Fruit fly (Drosophila melanogaster) whole organism, embryonic: ENCODE measurements around the gene CG14286.

Experiments
- Abd-B ChIP-seq: fragments of 200-800 bp; sonication (Bioruptor generic); optimal IDR thresholded peaks from 2 replicates; lab custom pipeline; 2018; ENCODE audit warnings: missing biosample characterization, mild to moderate bottlenecking, missing genetic modification characterization, moderate library complexity
- Adf1 ChIP-seq: fragments of 200-800 bp; sonication (Bioruptor generic); IDR thresholded peaks from 2 replicates; pipeline ENCODE4 v1.3.6; 2022; ENCODE audit warnings: missing biosample characterization, missing genetic modification characterization
- Awh ChIP-seq: fragments of 200-800 bp; sonication (Bioruptor generic); IDR thresholded peaks from 2 replicates; pipeline ENCODE4, ENCODE4 v1.3.6; 2022; ENCODE audit warnings: missing biosample characterization, missing genetic modification characterization
- CG10209 ChIP-seq: fragments of 200-800 bp; sonication (Bioruptor generic); optimal IDR thresholded peaks from 3 replicates; lab custom pipeline; 2017; ENCODE audit warnings: missing biosample characterization, mild to moderate bottlenecking, missing genetic modification characterization, missing genetic modification reagents
- CG11085 ChIP-seq: fragments of 200-800 bp; sonication (Bioruptor generic); IDR thresholded peaks from 2 replicates; pipeline ENCODE4 v1.3.6; 2022; ENCODE audit warnings: missing biosample characterization, missing genetic modification characterization
- CG12219 ChIP-seq: fragments of 200-800 bp; sonication (Bioruptor generic); optimal IDR thresholded peaks from 3 replicates; lab custom pipeline; 2018; ENCODE audit warnings: missing biosample characterization, mild to moderate bottlenecking, missing genetic modification characterization
- CG14441 ChIP-seq: fragments of 200-800 bp; sonication (Bioruptor generic); IDR thresholded peaks from 2 replicates; pipeline ENCODE4 v1.3.6; 2022; ENCODE audit warnings: missing biosample characterization, missing genetic modification characterization
- CG15073 ChIP-seq: fragments of 200-800 bp; sonication (Bioruptor generic); optimal IDR thresholded peaks from 2 replicates; lab custom pipeline; 2016; ENCODE audit warnings: missing biosample characterization, missing genetic modification characterization
- CG15514 ChIP-seq: fragments of 200-800 bp; sonication (Bioruptor generic); optimal IDR thresholded peaks from 3 replicates; lab custom pipeline; 2017; ENCODE audit warnings: missing biosample characterization, missing genetic modification characterization, mild to moderate bottlenecking, moderate library complexity, missing genetic modification reagents
- CG17912 ChIP-seq: fragments of 200-800 bp; sonication (Bioruptor generic); optimal IDR thresholded peaks from 2 replicates; lab custom pipeline; 2018; ENCODE audit warnings: missing biosample characterization, mild to moderate bottlenecking, missing genetic modification characterization
- CG18476 ChIP-seq: fragments of 200-800 bp; sonication (Bioruptor generic); optimal IDR thresholded peaks from 2 replicates; lab custom pipeline; 2016; ENCODE audit warnings: missing biosample characterization, mild to moderate bottlenecking, missing genetic modification characterization
- CG33557 ChIP-seq: fragments of 200-800 bp; sonication (Bioruptor generic); optimal IDR thresholded peaks from 2 replicates; lab custom pipeline; 2019; ENCODE audit warnings: missing biosample characterization, mild to moderate bottlenecking, missing genetic modification characterization, moderate library complexity
- CG34224 ChIP-seq: fragments of 200-800 bp; sonication (Bioruptor generic); IDR thresholded peaks from 3 replicates; pipeline ENCODE4 v1.3.6; 2022; ENCODE audit warnings: missing biosample characterization, missing genetic modification characterization; ENCODE audit not compliant: partially characterized antibody
- CG4617 ChIP-seq: fragments of 200-800 bp; sonication (Bioruptor generic); optimal IDR thresholded peaks from 3 replicates; lab custom pipeline; 2016; ENCODE audit warnings: missing biosample characterization, missing genetic modification characterization, borderline replicate concordance
- CG9437 ChIP-seq: fragments of 200-800 bp; sonication (Bioruptor generic); optimal IDR thresholded peaks from 2 replicates; lab custom pipeline; 2018; ENCODE audit warnings: missing biosample characterization, mild to moderate bottlenecking, missing genetic modification characterization
- CG9876 ChIP-seq: fragments of 200-800 bp; sonication (Bioruptor generic); optimal IDR thresholded peaks from 2 replicates; lab custom pipeline; 2016; ENCODE audit warnings: missing biosample characterization, missing genetic modification characterization
- CHES-1-like ChIP-seq: fragments of 200-800 bp; sonication (Bioruptor generic); optimal IDR thresholded peaks from 2 replicates; lab custom pipeline; 2016; ENCODE audit warnings: missing biosample characterization, missing genetic modification characterization
- CTCF ChIP-seq: fragments of 200-800 bp; sonication (Bioruptor generic); optimal IDR thresholded peaks from 2 replicates; lab custom pipeline; 2017; ENCODE audit warnings: missing biosample characterization, mild to moderate bottlenecking, missing genetic modification characterization, moderate library complexity
- Deaf1 ChIP-seq: fragments of 200-800 bp; optimal IDR thresholded peaks from 3 replicates; lab custom pipeline; 2019; ENCODE audit warnings: missing biosample characterization, mild to moderate bottlenecking, missing genetic modification characterization, moderate library complexity
- Dll ChIP-seq: fragments of 200-800 bp; sonication (Bioruptor generic); IDR thresholded peaks from 4 replicates; pipeline ENCODE4 v1.3.6; 2022; ENCODE audit warnings: missing biosample characterization, missing genetic modification characterization; ENCODE audit not compliant: partially characterized antibody
- Fer1 ChIP-seq: fragments of 200-800 bp; sonication (Bioruptor generic); optimal IDR thresholded peaks from 2 replicates; lab custom pipeline; 2017; ENCODE audit warnings: missing biosample characterization, mild to moderate bottlenecking, missing genetic modification characterization
- HmgZ ChIP-seq: fragments of 200-800 bp; sonication (Bioruptor generic); optimal IDR thresholded peaks from 2 replicates; lab custom pipeline; 2018; ENCODE audit warnings: missing biosample characterization, mild to moderate bottlenecking, missing genetic modification characterization
- Hmr ChIP-seq: fragments of 200-800 bp; sonication (Bioruptor generic); optimal IDR thresholded peaks from 3 replicates; lab custom pipeline; 2017; ENCODE audit warnings: mild to moderate bottlenecking, missing biosample characterization, missing genetic modification reagents, missing genetic modification characterization
- Hr51 ChIP-seq, 2 experiments: fragments of 200-800 bp; sonication (Bioruptor generic); optimal IDR thresholded peaks; 2 replicates in 1 of 2; 3 replicates in 1 of 2; lab custom pipeline; 2016 to 2018; ENCODE audit warnings: missing biosample characterization in 2 of 2, missing genetic modification characterization in 2 of 2, mild to moderate bottlenecking in 1 of 2, moderate library complexity in 1 of 2
- Pdp1 ChIP-seq, 2 experiments: fragments of 200-800 bp; sonication (Bioruptor generic); optimal IDR thresholded peaks; 3 replicates each; lab custom pipeline; 2016; ENCODE audit warnings: missing biosample characterization in 2 of 2, missing genetic modification characterization in 2 of 2, mild to moderate bottlenecking in 1 of 2, moderate library complexity in 1 of 2
- Rfx ChIP-seq: fragments of 200-800 bp; sonication (Bioruptor generic); IDR thresholded peaks from 2 replicates; pipeline ENCODE4 v1.3.6; 2022; ENCODE audit warnings: missing biosample characterization, missing genetic modification characterization
- ac ChIP-seq: fragments of 200-800 bp; sonication (Bioruptor generic); optimal IDR thresholded peaks from 3 replicates; lab custom pipeline; 2017; ENCODE audit warnings: missing biosample characterization, mild to moderate bottlenecking, missing genetic modification characterization
- cato ChIP-seq: fragments of 200-800 bp; sonication (Bioruptor generic); optimal IDR thresholded peaks from 2 replicates; lab custom pipeline; 2016; ENCODE audit warnings: missing biosample characterization, missing genetic modification characterization, borderline replicate concordance
- crol ChIP-seq: fragments of 200-800 bp; sonication (Bioruptor generic); IDR thresholded peaks from 2 replicates; pipeline ENCODE4 v1.3.6; 2022; ENCODE audit warnings: missing biosample characterization, missing genetic modification characterization
- en ChIP-seq: fragments of 200-800 bp; sonication (Bioruptor generic); optimal IDR thresholded peaks from 2 replicates; lab custom pipeline; 2016; ENCODE audit warnings: missing biosample characterization, missing genetic modification characterization
- fd102C ChIP-seq: fragments of 200-800 bp; sonication (Bioruptor generic); optimal IDR thresholded peaks from 2 replicates; lab custom pipeline; 2018; ENCODE audit warnings: missing biosample characterization, mild to moderate bottlenecking, missing genetic modification characterization, moderate library complexity
- fd96Cb ChIP-seq: fragments of 200-800 bp; sonication (Bioruptor generic); optimal IDR thresholded peaks from 2 replicates; lab custom pipeline; 2018; ENCODE audit warnings: missing biosample characterization, mild to moderate bottlenecking, missing genetic modification characterization, moderate library complexity
- fu2 ChIP-seq: fragments of 200-800 bp; sonication (Bioruptor generic); optimal IDR thresholded peaks from 2 replicates; lab custom pipeline; 2016; ENCODE audit warnings: missing biosample characterization, missing genetic modification characterization
- grn ChIP-seq: fragments of 200-800 bp; sonication (Bioruptor generic); optimal IDR thresholded peaks from 3 replicates; lab custom pipeline; 2017; ENCODE audit warnings: missing biosample characterization, missing genetic modification characterization
- hb ChIP-seq: fragments of 200-800 bp; sonication (Bioruptor generic); IDR thresholded peaks from 3 replicates; pipeline ENCODE4 v1.3.6; 2022; ENCODE audit warnings: missing biosample characterization, missing genetic modification characterization; ENCODE audit not compliant: partially characterized antibody
- nom ChIP-seq: fragments of 200-800 bp; sonication (Bioruptor generic); optimal IDR thresholded peaks from 2 replicates; lab custom pipeline; 2017; ENCODE audit warnings: missing biosample characterization, missing genetic modification characterization, mild to moderate bottlenecking, moderate library complexity, missing genetic modification reagents
- pb ChIP-seq: fragments of 200-800 bp; sonication (Bioruptor generic); optimal IDR thresholded peaks from 3 replicates; lab custom pipeline; 2016; ENCODE audit warnings: missing biosample characterization, missing genetic modification characterization
- pfk ChIP-seq: fragments of 200-800 bp; sonication (Bioruptor generic); optimal IDR thresholded peaks from 2 replicates; lab custom pipeline; 2018; ENCODE audit warnings: missing biosample characterization, mild to moderate bottlenecking, missing genetic modification characterization, moderate library complexity
- pho ChIP-seq: fragments of 200-800 bp; sonication (Bioruptor generic); optimal IDR thresholded peaks from 2 replicates; lab custom pipeline; 2016; ENCODE audit warnings: missing biosample characterization, missing genetic modification characterization
- pum ChIP-seq: fragments of 200-800 bp; sonication (Bioruptor generic); optimal IDR thresholded peaks from 2 replicates; lab custom pipeline; 2016; ENCODE audit warnings: missing biosample characterization, missing genetic modification characterization
- shn ChIP-seq: fragments of 200-800 bp; sonication (Bioruptor generic); optimal IDR thresholded peaks from 3 replicates; lab custom pipeline; 2016; ENCODE audit warnings: missing biosample characterization, missing genetic modification characterization
- sna ChIP-seq: fragments of 200-800 bp; sonication (Bioruptor generic); IDR thresholded peaks from 2 replicates; pipeline ENCODE4 v1.3.6; 2022; ENCODE audit warnings: missing biosample characterization, missing genetic modification characterization; ENCODE audit not compliant: partially characterized antibody
- so ChIP-seq: fragments of 200-800 bp; sonication (Bioruptor generic); IDR thresholded peaks from 3 replicates; pipeline ENCODE4 v1.3.6; 2022; ENCODE audit warnings: missing biosample characterization, missing genetic modification characterization
- sr ChIP-seq: fragments of 200-800 bp; sonication (Bioruptor generic); IDR thresholded peaks from 3 replicates; pipeline ENCODE4 v1.3.6; 2022; ENCODE audit warnings: missing biosample characterization, missing genetic modification characterization
- sug ChIP-seq: fragments of 200-800 bp; optimal IDR thresholded peaks from 2 replicates; lab custom pipeline; 2019; ENCODE audit warnings: missing biosample characterization, mild to moderate bottlenecking, missing genetic modification characterization, moderate library complexity

The CG14286 gene

dm6 chr3R:19017318-19018043 lies 6.4 kb upstream of the CG14286 start (continued):
- TF ChIP-seq Adf1 (peak; percentile 75), CG18476 (GFP tag; lab: Kevin White, UChicago) (no peak), Abd-B (GFP tag; lab: Kevin White, UChicago) (no peak), nom (GFP tag; lab: Kevin White, UChicago) (no peak), CG34224 (GFP tag; lab: Robert Waterston, UW) (0 out of 3 replicates have a peak, but pooled peaks have one; percentile 9), sna (GFP tag; lab: Robert Waterston, UW) (no peak), shn (GFP tag; lab: Kevin White, UChicago) (no peak), grn (GFP tag; lab: Kevin White, UChicago) (no peak), Deaf1 (tag; lab: Kevin White, UChicago) (peak; percentile 97), CG14441 (no peak), en (GFP tag; lab: Kevin White, UChicago) (no peak), fu2 (no peak), CG17912 (no peak), CG11085 (GFP tag; lab: Robert Waterston, UW) (no peak), Pdp1 (GFP tag; optimal IDR thresholded peaks at IDR 0.05; lab: Kevin White, UChicago) (peak in 1 of 2 experiments; percentile 48), cato (GFP tag; lab: Kevin White, UChicago) (no peak), CG15073 (GFP tag; lab: Kevin White, UChicago) (no peak), hb (no peak), CHES-1-like (no peak), Hmr (GFP tag; lab: Kevin White, UChicago) (peak; percentile 3), CG15514 (GFP tag; lab: Kevin White, UChicago) (peak; percentile 98), CTCF (peak; percentile 85), Hr51 (GFP tag; optimal IDR thresholded peaks at IDR 0.05; lab: Kevin White, UChicago) (peak in 1 of 2 experiments; percentile 54), pb (GFP tag; lab: Kevin White, UChicago) (no peak), fd96Cb (tag; lab: Kevin White, UChicago) (no peak), fd102C (GFP tag; lab: Kevin White, UChicago) (no peak), CG4617 (GFP tag; lab: Kevin White, UChicago) (no peak), CG12219 (GFP tag; lab: Kevin White, UChicago) (no peak), Awh (GFP tag; lab: Robert Waterston, UW) (no peak), crol (GFP tag; lab: Robert Waterston, UW) (peak; percentile 82), pho (GFP tag; lab: Kevin White, UChicago) (no peak), ac (GFP tag; lab: Kevin White, UChicago) (no peak), Fer1 (GFP tag; lab: Kevin White, UChicago) (peak; percentile 10), Dll (GFP tag; lab: Robert Waterston, UW) (peak; percentile 41; the same call in 1 of the 4 replicates), Rfx (GFP tag; lab: Robert Waterston, UW) (peak; percentile 47), HmgZ (tag; lab: Kevin White, UChicago) (no peak), sr (peak; percentile 51; the same call in 2 of the 3 replicates), pum (GFP tag; lab: Kevin White, UChicago) (no peak), CG9437 (peak; percentile 84), so (GFP tag; lab: Robert Waterston, UW) (no peak), CG33557 (GFP tag; lab: Kevin White, UChicago) (no peak), CG9876 (GFP tag; lab: Kevin White, UChicago) (no peak), CG10209 (GFP tag; lab: Kevin White, UChicago) (no peak), sug (tag; lab: Kevin White, UChicago) (no peak), pfk (GFP tag; lab: Kevin White, UChicago) (no peak)
